Worm (Caenorhabditis elegans): ENCODE data around the gene ctf-18.

- TF ChIP-seq mep-1 (tag; optimal IDR thresholded peaks at IDR 0.05) (no peak), mls-2 (tag; optimal IDR thresholded peaks at IDR 0.05) (no peak), elt-1 (tag; optimal IDR thresholded peaks at IDR 0.05; ENCODE audit: borderline replicate concordance, insufficient read depth) (no peak), sptf-1 (tag; optimal IDR thresholded peaks at IDR 0.05) (no peak), nhr-76 (tag; optimal IDR thresholded peaks at IDR 0.05) (no peak), pha-4 (tag; optimal IDR thresholded peaks at IDR 0.05) (no peak), unc-62 (GFP tag; optimal IDR thresholded peaks at IDR 0.05) (no peak), snpc-4 (tag; optimal IDR thresholded peaks at IDR 0.05) (no peak), lsy-2 (tag; optimal IDR thresholded peaks at IDR 0.05) (no peak), nhr-12 (tag; optimal IDR thresholded peaks at IDR 0.05) (no peak), mab-5 (tag; optimal IDR thresholded peaks at IDR 0.05) (no peak), unc-39 (tag; optimal IDR thresholded peaks at IDR 0.05) (no peak)
Observed at ce11 chrIV:10110417-10110816, 16.0 kb downstream of the ctf-18 start, which contains the start of gene egl-38.
